Worm (Caenorhabditis elegans) whole organism, mixed stage, embryonic: Measurements from ENCODE around the gene taf-2.

Experiments used
- M03D4.4 ChIP-seq: sonication (generic microtip); optimal IDR thresholded peaks from 2 replicates; lab custom pipeline; 2017; ENCODE audit warnings: mild to moderate bottlenecking, missing genetic modification characterization, missing compliant biosample characterization
- bed-3 ChIP-seq: fragments of 200-800 bp; sonication (Bioruptor generic); optimal IDR thresholded peaks from 3 replicates; lab custom pipeline; 2018; ENCODE audit warnings: mild to moderate bottlenecking, missing genetic modification characterization, moderate library complexity, missing compliant biosample characterization
- blmp-1 ChIP-seq: fragments of 150-350 bp; optimal IDR thresholded peaks from 2 replicates; lab custom pipeline; 2014; ENCODE audit warnings: missing biosample characterization, missing genetic modification characterization
- ceh-39 ChIP-seq: fragments of 150-350 bp; optimal IDR thresholded peaks from 2 replicates; lab custom pipeline; 2014; ENCODE audit warnings: missing biosample characterization, missing genetic modification characterization
- ceh-43 ChIP-seq: fragments of 200-800 bp; sonication (Bioruptor generic); optimal IDR thresholded peaks from 2 replicates; lab custom pipeline; 2018; ENCODE audit warnings: mild to moderate bottlenecking, missing genetic modification characterization, moderate library complexity, missing compliant biosample characterization
- ceh-83 ChIP-seq: fragments of 200-800 bp; sonication (Bioruptor generic); optimal IDR thresholded peaks from 2 replicates; lab custom pipeline; 2018; ENCODE audit warnings: mild to moderate bottlenecking, missing genetic modification characterization, missing compliant biosample characterization
- ces-1 ChIP-seq: fragments of 150-350 bp; optimal IDR thresholded peaks from 2 replicates; lab custom pipeline; 2014; ENCODE audit warnings: missing biosample characterization, missing genetic modification reagents, missing genetic modification characterization
- cnd-1 ChIP-seq: fragments of 200-800 bp; sonication (Bioruptor generic); optimal IDR thresholded peaks from 2 replicates; lab custom pipeline; 2018; ENCODE audit warnings: mild to moderate bottlenecking, missing genetic modification characterization, missing compliant biosample characterization
- drap-1 ChIP-seq: fragments of 200-800 bp; sonication (Bioruptor generic); optimal IDR thresholded peaks from 3 replicates; lab custom pipeline; 2018; ENCODE audit warnings: mild to moderate bottlenecking, missing genetic modification characterization, missing compliant biosample characterization
- elt-1 ChIP-seq: sonication (generic microtip); optimal IDR thresholded peaks from 2 replicates; lab custom pipeline; 2017; ENCODE audit warnings: missing genetic modification characterization, mild to moderate bottlenecking, missing compliant biosample characterization, antibody characterized with exemption, moderate library complexity, borderline replicate concordance; ENCODE audit not compliant: insufficient read depth
- elt-3 ChIP-seq: fragments of 150-350 bp; optimal IDR thresholded peaks from 2 replicates; lab custom pipeline; 2014; ENCODE audit warnings: missing biosample characterization, missing genetic modification characterization
- flh-1 ChIP-seq: fragments of 200-800 bp; sonication (Bioruptor generic); optimal IDR thresholded peaks from 2 replicates; lab custom pipeline; 2018; ENCODE audit warnings: mild to moderate bottlenecking, missing genetic modification characterization, moderate library complexity, missing compliant biosample characterization
- hlh-1 ChIP-seq: fragments of 150-350 bp; optimal IDR thresholded peaks from 2 replicates; lab custom pipeline; 2014; ENCODE audit warnings: missing biosample characterization, missing genetic modification reagents, missing genetic modification characterization
- lin-13 ChIP-seq: fragments of 150-350 bp; optimal IDR thresholded peaks from 2 replicates; lab custom pipeline; 2014; ENCODE audit warnings: missing biosample characterization, missing genetic modification characterization
- lin-32 ChIP-seq: fragments of 200-800 bp; sonication (Bioruptor generic); optimal IDR thresholded peaks from 2 replicates; lab custom pipeline; 2018; ENCODE audit warnings: mild to moderate bottlenecking, missing genetic modification characterization, missing compliant biosample characterization
- lsy-2 ChIP-seq: fragments of 150-350 bp; optimal IDR thresholded peaks from 2 replicates; lab custom pipeline; 2014; ENCODE audit warnings: missing biosample characterization, missing genetic modification characterization
- mab-5 ChIP-seq: fragments of 150-350 bp; optimal IDR thresholded peaks from 2 replicates; lab custom pipeline; 2014; ENCODE audit warnings: missing biosample characterization, missing genetic modification characterization
- mls-2 ChIP-seq: sonication (generic microtip); optimal IDR thresholded peaks from 2 replicates; lab custom pipeline; 2016; ENCODE audit warnings: mild to moderate bottlenecking, missing genetic modification characterization, moderate library complexity, missing compliant biosample characterization
- nhr-12 ChIP-seq: fragments of 150-350 bp; optimal IDR thresholded peaks from 2 replicates; lab custom pipeline; 2014; ENCODE audit warnings: missing biosample characterization, missing genetic modification characterization
- nhr-2 ChIP-seq: fragments of 150-350 bp; optimal IDR thresholded peaks from 2 replicates; lab custom pipeline; 2014; ENCODE audit warnings: missing biosample characterization, missing genetic modification characterization
- nhr-237 ChIP-seq: fragments of 150-350 bp; optimal IDR thresholded peaks from 2 replicates; lab custom pipeline; 2014; ENCODE audit warnings: missing biosample characterization, missing genetic modification characterization
- nhr-28 ChIP-seq: fragments of 150-350 bp; optimal IDR thresholded peaks from 2 replicates; lab custom pipeline; 2014; ENCODE audit warnings: missing biosample characterization, missing genetic modification characterization
- nhr-76 ChIP-seq: sonication (generic microtip); optimal IDR thresholded peaks from 2 replicates; lab custom pipeline; 2017; ENCODE audit warnings: missing biosample characterization, missing genetic modification characterization
- pha-4 ChIP-seq: fragments of 150-350 bp; optimal IDR thresholded peaks from 2 replicates; lab custom pipeline; 2018; ENCODE audit warnings: missing biosample characterization, missing genetic modification reagents, missing genetic modification characterization
- sem-2 ChIP-seq: fragments of 200-800 bp; sonication (Bioruptor generic); optimal IDR thresholded peaks from 2 replicates; lab custom pipeline; 2018; ENCODE audit warnings: mild to moderate bottlenecking, missing genetic modification characterization, missing compliant biosample characterization
- snpc-4 ChIP-seq: fragments of 150-350 bp; optimal IDR thresholded peaks from 2 replicates; lab custom pipeline; 2014; ENCODE audit warnings: missing biosample characterization, missing genetic modification characterization
- sptf-1 ChIP-seq: sonication (generic microtip); optimal IDR thresholded peaks from 2 replicates; lab custom pipeline; 2017; ENCODE audit warnings: mild to moderate bottlenecking, missing genetic modification characterization, moderate library complexity, missing compliant biosample characterization
- tbx-8 ChIP-seq: fragments of 200-800 bp; sonication (Bioruptor generic); optimal IDR thresholded peaks from 2 replicates; lab custom pipeline; 2018; ENCODE audit warnings: mild to moderate bottlenecking, missing genetic modification characterization, moderate library complexity, missing compliant biosample characterization
- unc-120 ChIP-seq: sonication (generic microtip); optimal IDR thresholded peaks from 2 replicates; lab custom pipeline; 2017; ENCODE audit warnings: missing genetic modification characterization, missing compliant biosample characterization; ENCODE audit not compliant: poor library complexity, severe bottlenecking
- unc-39 ChIP-seq: fragments of 150-350 bp; optimal IDR thresholded peaks from 2 replicates; lab custom pipeline; 2014; ENCODE audit warnings: missing biosample characterization, missing genetic modification characterization
- unc-62 ChIP-seq: fragments of 150-350 bp; optimal IDR thresholded peaks from 2 replicates; lab custom pipeline; 2014; ENCODE audit warnings: missing biosample characterization, missing genetic modification reagents, missing genetic modification characterization
- zip-8 ChIP-seq: fragments of 150-350 bp; optimal IDR thresholded peaks from 2 replicates; lab custom pipeline; 2014; ENCODE audit warnings: missing biosample characterization, missing genetic modification characterization
- ztf-11 ChIP-seq: fragments of 150-350 bp; optimal IDR thresholded peaks from 2 replicates; lab custom pipeline; 2014; ENCODE audit warnings: missing biosample characterization, missing genetic modification characterization

Gene taf-2

DNA sequence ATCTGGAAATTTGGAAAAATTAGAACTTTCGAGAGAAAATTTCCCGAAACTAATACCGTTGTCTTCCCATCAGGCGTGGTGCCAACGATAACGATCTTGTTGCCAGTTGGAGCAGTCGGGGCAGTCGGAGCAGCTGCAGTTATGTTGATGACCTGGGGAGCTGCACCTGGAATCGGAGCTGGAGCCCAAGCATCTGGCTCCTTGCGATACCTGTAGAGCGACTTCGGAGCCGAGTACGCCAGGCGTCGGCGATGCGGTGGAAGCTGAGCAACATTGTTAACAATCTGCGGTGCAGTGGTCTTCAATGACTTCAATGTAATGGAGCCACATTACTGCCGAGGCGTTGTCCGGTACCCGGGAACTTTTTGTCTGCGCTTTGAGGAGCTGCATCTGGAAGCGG is 8.4 kb upstream of the taf-2 start:
- no peak for TF ChIP-seq ceh-39 (tag; lab: Kevin White, UChicago)
- TF ChIP-seq snpc-4 (tag; lab: Kevin White, UChicago): no peak
- TF ChIP-seq tbx-8 (GFP tag; lab: Kevin White, UChicago): no peak
- TF ChIP-seq lin-32 (GFP tag; lab: Kevin White, UChicago): no peak
- no peak for TF ChIP-seq cnd-1
- no peak for TF ChIP-seq flh-1 (GFP tag; lab: Kevin White, UChicago)
- TF ChIP-seq zip-8 (tag; lab: Kevin White, UChicago): no peak
- no peak for TF ChIP-seq elt-3 (tag; lab: Kevin White, UChicago)
- no peak for TF ChIP-seq ceh-83
- no peak for TF ChIP-seq unc-62
- TF ChIP-seq blmp-1 (tag; lab: Kevin White, UChicago): no peak
- TF ChIP-seq lsy-2 (tag; lab: Kevin White, UChicago): no peak
- TF ChIP-seq mls-2 (tag; lab: Kevin White, UChicago): no peak

- no peak for TF ChIP-seq elt-3 (tag; lab: Kevin White, UChicago)
- no peak for TF ChIP-seq unc-120 (tag; lab: Kevin White, UChicago)
- TF ChIP-seq nhr-2 (tag; lab: Kevin White, UChicago): no peak
- TF ChIP-seq mls-2 (tag; lab: Kevin White, UChicago): no peak
- TF ChIP-seq lin-32 (GFP tag; lab: Kevin White, UChicago): no peak
- TF ChIP-seq lin-13: no peak
- TF ChIP-seq nhr-76 (tag; lab: Kevin White, UChicago): no peak
- no peak for TF ChIP-seq snpc-4 (tag; lab: Kevin White, UChicago)
- no peak for TF ChIP-seq pha-4 (tag; lab: Kevin White, UChicago)
- no peak for TF ChIP-seq ceh-43 (GFP tag; lab: Kevin White, UChicago)
- no peak for TF ChIP-seq ceh-39 (tag; lab: Kevin White, UChicago)
- TF ChIP-seq sptf-1 (tag; lab: Kevin White, UChicago): no peak
- TF ChIP-seq M03D4.4 (tag; lab: Kevin White, UChicago): no peak
- no peak for TF ChIP-seq bed-3 (GFP tag; lab: Kevin White, UChicago)
- TF ChIP-seq elt-1: no peak
- TF ChIP-seq unc-39 (tag; lab: Kevin White, UChicago): no peak
- TF ChIP-seq nhr-12 (tag; lab: Kevin White, UChicago): no peak
- no peak for TF ChIP-seq lsy-2 (tag; lab: Kevin White, UChicago)
- TF ChIP-seq hlh-1 (tag; lab: Kevin White, UChicago): no peak
- no peak for TF ChIP-seq zip-8 (tag; lab: Kevin White, UChicago)
Measured at ce11 chrIV:3599958-3600357, 6.5 kb upstream of the taf-2 start, which contains the start of gene Y37E11B.7. Gene Y37E11B.7 (minus strand): TSS chrIV:3600164.

ce11 chrIV:3599126-3599525 is 5.7 kb upstream of the taf-2 start, which contains the start of gene Y37E11B.6:
Gene Y37E11B.6 (minus strand): TSS chrIV:3599306.
- no peak for TF ChIP-seq zip-8 (tag; lab: Kevin White, UChicago)
- TF ChIP-seq ces-1: peak; percentile 72

ce11 chrIV:3598452-3598851 is 5.0 kb upstream of the taf-2 start, which contains the start of gene Y37E11B.5:
Gene Y37E11B.5 (minus strand): TSS chrIV:3598552.
- TF ChIP-seq sptf-1 (tag; lab: Kevin White, UChicago): no peak
- no peak for TF ChIP-seq lin-13
- TF ChIP-seq mab-5: no peak
- no peak for TF ChIP-seq nhr-76 (tag; lab: Kevin White, UChicago)

DNA sequence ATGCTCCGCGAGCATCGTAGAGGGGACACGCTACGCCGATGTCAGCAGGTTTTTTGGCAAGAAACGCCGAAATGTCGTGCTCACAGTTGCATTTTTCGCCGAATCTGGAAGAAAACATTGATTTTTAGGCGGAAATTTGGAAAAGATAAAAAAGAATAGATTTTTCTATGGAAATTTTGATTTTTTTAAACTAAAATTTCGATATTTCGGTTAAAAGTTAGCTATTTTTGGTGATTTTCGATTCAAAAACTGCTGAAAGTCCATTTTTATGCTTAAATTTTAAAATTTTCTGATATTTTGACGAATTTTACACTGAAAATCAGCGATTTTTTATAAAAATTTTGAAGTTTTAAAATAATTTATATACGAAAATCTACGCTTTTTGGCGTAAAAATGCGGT is 3.9 kb upstream of the taf-2 start:
- TF ChIP-seq nhr-76 (tag; lab: Kevin White, UChicago) (no peak), sem-2 (GFP tag; lab: Kevin White, UChicago) (no peak), lsy-2 (tag; lab: Kevin White, UChicago) (no peak)

DNA sequence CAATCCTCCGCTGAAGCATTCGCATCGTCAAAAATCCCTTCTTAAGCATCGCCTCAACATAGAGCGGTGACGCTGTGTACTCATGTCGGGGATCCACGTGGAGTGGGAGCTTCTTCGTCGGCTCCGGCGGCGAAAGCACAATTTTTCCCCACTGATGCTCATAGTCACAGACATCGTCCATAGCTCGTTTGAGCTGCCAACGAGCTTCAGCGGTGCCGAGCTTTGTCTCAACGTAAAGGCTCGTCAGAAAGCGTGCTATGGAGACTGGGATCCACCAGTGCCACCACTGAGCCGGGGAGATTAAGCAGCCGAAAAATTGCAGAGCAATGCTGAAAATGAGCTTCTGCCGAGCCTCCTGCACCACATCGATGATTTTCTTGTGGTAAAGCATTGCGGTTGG is 2.6 kb downstream of the taf-2 start:
- TF ChIP-seq nhr-237 (tag; lab: Kevin White, UChicago) (no peak), ceh-39 (tag; lab: Kevin White, UChicago) (no peak), nhr-28 (tag; lab: Kevin White, UChicago) (no peak), blmp-1 (tag; lab: Kevin White, UChicago) (no peak), lin-13 (no peak), nhr-76 (tag; lab: Kevin White, UChicago) (no peak), ztf-11 (tag; lab: Kevin White, UChicago) (no peak), hlh-1 (tag; lab: Kevin White, UChicago) (no peak), lin-32 (GFP tag; lab: Kevin White, UChicago) (no peak), drap-1 (GFP tag; lab: Kevin White, UChicago) (no peak), unc-120 (tag; lab: Kevin White, UChicago) (no peak), ceh-83 (no peak), elt-1 (no peak), lsy-2 (tag; lab: Kevin White, UChicago) (no peak), pha-4 (tag; lab: Kevin White, UChicago) (no peak), ceh-43 (GFP tag; lab: Kevin White, UChicago) (no peak)
